Worm (Caenorhabditis elegans): Measurements from ENCODE around the gene grl-14.

Gene grl-14

ce11 chrV:20814424-20814823, 10.9 kb upstream of the grl-14 start, which contains the start of gene Y44A6D.7:
Gene Y44A6D.7 (plus strand): TSS chrV:20814724.
- TF ChIP-seq ama-1 (optimal IDR thresholded peaks at IDR 0.05) (no peak), ama-1 (GFP tag; optimal IDR thresholded peaks at IDR 0.05) (no peak), Y95B8A.8 (GFP tag; IDR thresholded peaks at IDR 0.05) (no peak), sdz-38 (tag; optimal IDR thresholded peaks at IDR 0.05) (no peak), nhr-80 (tag; optimal IDR thresholded peaks at IDR 0.05) (no peak), hrde-1 (tag; optimal IDR thresholded peaks at IDR 0.05; ENCODE audit: borderline replicate concordance) (no peak), hsf-1 (GFP tag; IDR thresholded peaks at IDR 0.05) (no peak), F55B11.4 (tag; optimal IDR thresholded peaks at IDR 0.05; ENCODE audit: borderline replicate concordance, insufficient read depth) (no peak), nfya-2 (GFP tag; IDR thresholded peaks at IDR 0.05) (no peak), die-1 (tag; optimal IDR thresholded peaks at IDR 0.05) (no peak)

ce11 chrV:20815842-20816241, 9.5 kb upstream of the grl-14 start, which contains the start of gene sshk-1:
Gene sshk-1 (plus strand): TSS chrV:20816142.
- TF ChIP-seq ama-1 (optimal IDR thresholded peaks at IDR 0.05): no peak
- no peak for TF ChIP-seq ama-1 (GFP tag; optimal IDR thresholded peaks at IDR 0.05)
- no peak for TF ChIP-seq T07F8.4 (tag; optimal IDR thresholded peaks at IDR 0.05)

ce11 chrV:20820033-20820432, 5.3 kb upstream of the grl-14 start, which contains the start of gene T03D8.6:
Gene T03D8.6 (minus strand): TSS chrV:20820330.
- TF ChIP-seq egl-44 (GFP tag; IDR thresholded peaks at IDR 0.05) (no peak), unc-62 (GFP tag; optimal IDR thresholded peaks at IDR 0.05) (no peak), ztf-25 (GFP tag; IDR thresholded peaks at IDR 0.05) (no peak), sea-2 (GFP tag; IDR thresholded peaks at IDR 0.05) (no peak), ceh-91 (GFP tag; IDR thresholded peaks at IDR 0.05) (no peak), atf-7 (tag; optimal IDR thresholded peaks at IDR 0.05) (no peak), nfya-2 (GFP tag; IDR thresholded peaks at IDR 0.05) (no peak), ceh-27 (GFP tag; optimal IDR thresholded peaks at IDR 0.05) (no peak), ceh-58 (GFP tag; IDR thresholded peaks at IDR 0.05) (no peak), ama-1 (optimal IDR thresholded peaks at IDR 0.05) (no peak), ama-1 (GFP tag; optimal IDR thresholded peaks at IDR 0.05) (no peak), lin-40 (tag; optimal IDR thresholded peaks at IDR 0.05) (no peak), attf-5 (GFP tag; optimal IDR thresholded peaks at IDR 0.05) (no peak), T26A5.8 (tag; optimal IDR thresholded peaks at IDR 0.05) (no peak), fkh-3 (tag; optimal IDR thresholded peaks at IDR 0.05) (no peak), ZK185.1 (tag; optimal IDR thresholded peaks at IDR 0.05; ENCODE audit: poor library complexity, severe bottlenecking) (no peak), him-1 (tag; optimal IDR thresholded peaks at IDR 0.05) (no peak), rec-8 (tag; optimal IDR thresholded peaks at IDR 0.05) (no peak), F52B5.7 (tag; optimal IDR thresholded peaks at IDR 0.05) (no peak), tbp1 (GFP tag; optimal IDR thresholded peaks at IDR 0.05) (no peak), egrh-3 (GFP tag; IDR thresholded peaks at IDR 0.05) (no peak)

- TF ChIP-seq ceh-40 (GFP tag; IDR thresholded peaks at IDR 0.05) (no peak), mcd-1 (GFP tag; IDR thresholded peaks at IDR 0.05) (no peak), C06A6.2 (GFP tag; conservative IDR thresholded peaks at IDR 0.05) (no peak), madf-8 (GFP tag; conservative IDR thresholded peaks at IDR 0.05) (no peak), dox-1 (GFP tag; IDR thresholded peaks at IDR 0.05) (no peak), rpc-1 (optimal IDR thresholded peaks at IDR 0.05) (no peak), rpc-1 (tag; optimal IDR thresholded peaks at IDR 0.05) (no peak)
Observed at ce11 chrV:20826618-20827017, 1.3 kb downstream of the grl-14 start.

All from whole organism, young adult.